Worm (Caenorhabditis elegans): ENCODE measurements around the gene F44E7.3.

ce11 chrV:5790497-5791280, 18.9 kb downstream of the F44E7.3 start, which contains the start of the genes nhr-142 and F44E7.9:
- TF ChIP-seq nhr-237 (tag; optimal IDR thresholded peaks at IDR 0.05) (no peak), nhr-11 (tag; optimal IDR thresholded peaks at IDR 0.05) (no peak), unc-55 (GFP tag; optimal IDR thresholded peaks at IDR 0.05) (peak; percentile 90)

Data from whole organism, L2 larva.